Worm (Caenorhabditis elegans): ENCODE measurements around the gene F46C5.6.

F46C5.6 gene

DNA sequence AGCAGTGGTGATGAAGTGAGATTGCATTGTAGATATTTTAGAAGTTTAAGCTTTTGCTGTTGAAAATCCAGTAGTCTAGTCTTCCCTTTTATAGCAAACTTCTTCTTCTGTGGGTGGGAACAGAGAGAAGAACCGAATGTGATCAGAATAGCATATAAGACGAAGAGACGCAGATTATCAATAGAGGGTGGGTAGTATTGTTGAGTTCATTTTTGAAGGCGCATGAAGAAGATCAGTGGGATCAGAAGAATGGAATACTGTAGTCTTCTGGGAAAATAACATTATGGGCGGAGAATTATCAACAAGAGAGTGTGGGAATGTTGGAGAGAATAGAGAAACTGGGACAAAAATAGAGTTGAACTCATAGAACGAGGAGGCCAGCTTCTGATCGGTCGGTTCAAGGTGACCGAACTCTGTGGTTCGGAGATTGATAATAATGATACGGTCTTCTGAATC, 23.1 kb downstream of the F46C5.6 start, which contains the start of gene F46C5.1:
Gene F46C5.1 (minus strand): TSS at position 51 of the 456 bp plus-strand sequence.
- TF ChIP-seq nhr-43 (tag; optimal IDR thresholded peaks at IDR 0.05; ENCODE audit: poor library complexity, severe bottlenecking) (peak; percentile 48), nfya-1 (tag; optimal IDR thresholded peaks at IDR 0.05; ENCODE audit: insufficient read depth) (peak; percentile 16), hmg-11 (tag; optimal IDR thresholded peaks at IDR 0.05) (no peak), lin-15B (tag; optimal IDR thresholded peaks at IDR 0.05) (no peak), pha-4 (tag; optimal IDR thresholded peaks at IDR 0.05) (no peak), egl-5 (tag; optimal IDR thresholded peaks at IDR 0.05) (no peak), snpc-4 (tag; optimal IDR thresholded peaks at IDR 0.05) (no peak), nhr-237 (tag; optimal IDR thresholded peaks at IDR 0.05) (no peak), nhr-28 (tag; optimal IDR thresholded peaks at IDR 0.05) (no peak), zag-1 (tag; optimal IDR thresholded peaks at IDR 0.05) (no peak)

DNA sequence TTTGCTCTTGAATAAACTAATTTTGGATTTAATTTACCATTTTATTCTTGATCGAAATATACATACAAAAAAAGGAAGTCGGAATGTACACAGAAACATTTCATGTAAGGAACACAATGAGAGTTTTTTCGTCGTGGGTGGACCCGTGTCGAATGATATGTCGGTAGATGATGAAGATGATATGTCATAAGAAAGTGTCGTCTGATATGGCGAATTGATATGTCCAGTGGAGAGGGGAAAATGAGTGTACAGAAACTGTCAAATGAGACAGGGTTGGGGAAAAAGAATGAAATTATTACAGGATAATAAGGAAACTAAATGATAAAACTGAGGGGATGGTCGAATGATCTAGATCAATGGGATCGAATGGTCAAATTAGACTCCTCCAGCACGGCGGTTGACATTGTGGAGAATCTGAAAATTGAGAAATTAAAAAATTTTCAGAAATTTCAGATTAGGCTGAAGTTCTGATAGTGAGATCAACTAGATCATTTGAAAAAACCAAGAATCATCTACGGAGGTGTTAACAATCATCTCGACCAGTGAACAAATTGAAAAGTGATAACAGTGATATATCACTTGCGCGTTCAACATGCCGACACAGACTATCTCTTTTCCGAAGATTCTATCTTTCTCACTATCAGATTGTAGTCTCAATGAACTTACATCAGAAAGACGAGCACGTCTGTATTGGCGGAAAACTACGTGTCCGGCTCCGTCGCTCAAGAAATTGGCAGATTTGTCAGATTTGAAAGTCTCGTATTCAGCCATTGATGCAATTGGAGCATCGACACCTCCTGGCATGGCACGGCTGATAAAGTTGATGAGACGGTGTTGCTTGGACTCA, 24.0 kb downstream of the F46C5.6 start:
- TF ChIP-seq ceh-16 (tag; optimal IDR thresholded peaks at IDR 0.05) = peak; percentile 31
- TF ChIP-seq ama-1 (optimal IDR thresholded peaks at IDR 0.05) = peak; percentile 99
- peak; percentile 57 for TF ChIP-seq ztf-4 (tag; optimal IDR thresholded peaks at IDR 0.05)
- TF ChIP-seq elt-3 (tag; optimal IDR thresholded peaks at IDR 0.05) = peak in 1 of 3 experiments; percentile 71
- peak; percentile 84 for TF ChIP-seq nhr-43 (tag; optimal IDR thresholded peaks at IDR 0.05; ENCODE audit: poor library complexity, severe bottlenecking)
- TF ChIP-seq jun-1 (tag; optimal IDR thresholded peaks at IDR 0.05) = peak; percentile 40
- TF ChIP-seq unc-62 (GFP tag; optimal IDR thresholded peaks at IDR 0.05) = peak; percentile 14
- no peak for TF ChIP-seq skn-1 (tag; optimal IDR thresholded peaks at IDR 0.05)
- TF ChIP-seq fkh-10 (GFP tag; optimal IDR thresholded peaks at IDR 0.05) = no peak
- TF ChIP-seq nfya-1 (tag; optimal IDR thresholded peaks at IDR 0.05; ENCODE audit: insufficient read depth) = no peak
- peak; percentile 63 for TF ChIP-seq nhr-25 (tag; optimal IDR thresholded peaks at IDR 0.05)
- no peak for TF ChIP-seq ceh-82 (tag; optimal IDR thresholded peaks at IDR 0.05)
- peak; percentile 25 for TF ChIP-seq lsy-12 (tag; optimal IDR thresholded peaks at IDR 0.05)
- TF ChIP-seq nhr-23 (tag; optimal IDR thresholded peaks at IDR 0.05) = peak; percentile 25

DNA sequence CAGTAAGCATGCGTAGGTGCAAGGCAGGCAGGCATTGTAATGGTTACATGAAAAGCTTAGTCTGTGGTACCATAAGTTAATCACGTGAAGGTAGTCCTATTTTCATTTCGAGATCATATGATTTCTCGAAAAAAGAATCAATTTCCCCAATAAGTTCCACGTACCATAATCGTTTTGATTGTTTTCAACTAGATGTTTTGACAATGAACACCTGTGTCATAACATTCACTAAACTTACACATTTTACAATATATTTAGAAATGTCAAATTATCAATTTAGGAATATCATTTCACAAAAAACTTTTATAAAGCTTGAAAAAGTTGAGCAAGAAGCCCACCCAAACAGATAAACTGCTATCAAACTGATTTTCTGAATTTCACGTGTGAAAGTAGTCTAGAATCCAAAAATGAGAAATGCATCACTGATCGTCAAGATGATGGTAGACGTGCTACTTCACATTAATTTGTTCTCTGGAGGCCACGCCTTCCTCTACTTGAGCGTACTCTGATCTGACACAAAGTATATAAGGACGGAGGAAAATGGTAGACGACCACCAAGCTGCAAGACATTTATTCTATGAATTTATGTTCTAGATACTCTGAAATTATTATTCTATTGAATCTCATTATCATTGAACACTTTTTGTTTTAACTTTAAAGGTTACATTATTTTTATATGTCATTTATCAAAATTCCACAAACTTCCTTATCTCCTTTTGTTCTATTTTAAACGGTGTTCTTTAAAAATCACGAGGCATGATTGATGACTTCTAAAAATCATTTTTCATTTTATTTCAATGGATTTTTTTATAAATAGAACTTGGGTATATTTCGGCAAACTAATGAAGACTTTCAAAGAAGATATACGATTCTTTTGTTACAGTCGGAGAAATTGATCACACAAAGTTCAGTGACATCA, 25.1 kb downstream of the F46C5.6 start, which contains the start of gene F46C5.10:
Gene F46C5.10 (minus strand): TSS at position 51 of the 919 bp plus-strand sequence.
- TF ChIP-seq nhr-23 (tag; optimal IDR thresholded peaks at IDR 0.05) = peak; percentile 69
- TF ChIP-seq nhr-43 (tag; optimal IDR thresholded peaks at IDR 0.05; ENCODE audit: poor library complexity, severe bottlenecking) = peak; percentile 88
- TF ChIP-seq nhr-25 (tag; optimal IDR thresholded peaks at IDR 0.05) = peak; percentile 49
- TF ChIP-seq jun-1 (tag; optimal IDR thresholded peaks at IDR 0.05) = no peak
- TF ChIP-seq nhr-28 (tag; optimal IDR thresholded peaks at IDR 0.05) = peak; percentile 9

DNA sequence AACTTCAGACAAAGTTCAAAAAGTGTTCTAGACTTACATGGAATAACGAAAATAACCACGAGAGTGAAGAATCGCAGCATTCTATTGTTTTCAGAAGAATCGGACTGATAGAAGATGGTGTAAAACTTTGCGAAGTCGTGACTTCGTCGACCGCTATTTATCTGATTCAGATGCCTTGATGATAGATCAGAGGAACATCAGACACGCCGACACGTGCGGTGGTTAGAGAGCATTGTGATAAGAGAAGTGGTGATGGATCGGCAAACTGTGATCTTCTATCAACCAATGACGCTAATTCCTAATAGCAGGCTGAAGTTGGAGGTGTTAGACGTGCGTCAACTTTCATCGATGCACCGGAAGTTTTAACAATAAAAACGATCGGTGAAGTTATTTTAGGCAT, 26.1 kb downstream of the F46C5.6 start:
- TF ChIP-seq ama-1 (optimal IDR thresholded peaks at IDR 0.05) (peak; percentile 68), ceh-82 (tag; optimal IDR thresholded peaks at IDR 0.05) (no peak), mdl-1 (tag; optimal IDR thresholded peaks at IDR 0.05) (peak; percentile 27), elt-3 (tag; optimal IDR thresholded peaks at IDR 0.05) (peak in 2 of 3 experiments; percentile 39 to 62), daf-12 (tag; optimal IDR thresholded peaks at IDR 0.05) (no peak), nhr-25 (tag; optimal IDR thresholded peaks at IDR 0.05) (peak; percentile 87), fkh-2 (tag; optimal IDR thresholded peaks at IDR 0.05) (no peak), nhr-43 (tag; optimal IDR thresholded peaks at IDR 0.05; ENCODE audit: poor library complexity, severe bottlenecking) (peak; percentile 98), nhr-77 (tag; optimal IDR thresholded peaks at IDR 0.05) (no peak), ceh-9 (tag; optimal IDR thresholded peaks at IDR 0.05) (no peak), tbx-2 (tag; optimal IDR thresholded peaks at IDR 0.05) (peak; percentile 8), mml-1 (tag; optimal IDR thresholded peaks at IDR 0.05) (no peak), zag-1 (tag; optimal IDR thresholded peaks at IDR 0.05) (no peak), egl-27 (tag; optimal IDR thresholded peaks at IDR 0.05) (peak; percentile 35), aly-2 (tag; optimal IDR thresholded peaks at IDR 0.05) (no peak), elt-2 (tag; optimal IDR thresholded peaks at IDR 0.05) (no peak), nhr-23 (tag; optimal IDR thresholded peaks at IDR 0.05) (peak; percentile 70), fos-1 (tag; optimal IDR thresholded peaks at IDR 0.05) (no peak)
